Worm (Caenorhabditis elegans): ENCODE data around the gene pbo-5.

pbo-5 gene

ce11 chrV:20879069-20879667, 36.1 kb upstream of the pbo-5 start, which contains the start of gene unc-80:
unc-80 (plus strand) TSS chrV:20879601.
- TF ChIP-seq fkh-8 (tag; optimal IDR thresholded peaks at IDR 0.05) = peak; percentile 25
- TF ChIP-seq ceh-63 (GFP tag; optimal IDR thresholded peaks at IDR 0.05) = no peak
- TF ChIP-seq snpc-4 (tag; optimal IDR thresholded peaks at IDR 0.05) = peak; percentile 14
- peak; percentile 3 for TF ChIP-seq ztf-4 (tag; optimal IDR thresholded peaks at IDR 0.05)
- TF ChIP-seq unc-62 (GFP tag; optimal IDR thresholded peaks at IDR 0.05) = no peak
- TF ChIP-seq nhr-76 (tag; optimal IDR thresholded peaks at IDR 0.05) = no peak
- peak in 1 of 3 experiments; percentile 23 for TF ChIP-seq dpl-1 (GFP tag; optimal IDR thresholded peaks at IDR 0.05)
- TF ChIP-seq egl-27 (tag; optimal IDR thresholded peaks at IDR 0.05) = no peak
- TF ChIP-seq grh-1 (GFP tag; IDR thresholded peaks at IDR 0.05) = no peak
- TF ChIP-seq zip-4 (GFP tag; optimal IDR thresholded peaks at IDR 0.05) = no peak
- no peak for TF ChIP-seq vab-15 (tag; optimal IDR thresholded peaks at IDR 0.05)
- TF ChIP-seq ceh-8 (GFP tag; optimal IDR thresholded peaks at IDR 0.05) = no peak
- peak; percentile 37 for TF ChIP-seq aly-2 (tag; optimal IDR thresholded peaks at IDR 0.05)
- no peak for TF ChIP-seq unc-30 (tag; optimal IDR thresholded peaks at IDR 0.05)
- TF ChIP-seq tbx-2 (tag; optimal IDR thresholded peaks at IDR 0.05) = peak; percentile 56
- TF ChIP-seq lin-35 (GFP tag; optimal IDR thresholded peaks at IDR 0.05) = peak in 1 of 2 experiments; percentile 32
- TF ChIP-seq C34B4.2 (tag; optimal IDR thresholded peaks at IDR 0.05) = no peak
- no peak for TF ChIP-seq nhr-11 (tag; optimal IDR thresholded peaks at IDR 0.05)
- peak; percentile 57 for TF ChIP-seq nhr-71 (tag; optimal IDR thresholded peaks at IDR 0.05)
- no peak for TF ChIP-seq nhr-84 (tag; optimal IDR thresholded peaks at IDR 0.05)
- TF ChIP-seq xbp-1 (tag; optimal IDR thresholded peaks at IDR 0.05) = peak; percentile 17
- TF ChIP-seq ceh-90 (tag; optimal IDR thresholded peaks at IDR 0.05) = no peak
- TF ChIP-seq pqm-1 (tag; optimal IDR thresholded peaks at IDR 0.05) = no peak
- no peak for TF ChIP-seq mef-2 (tag; optimal IDR thresholded peaks at IDR 0.05)
- no peak for TF ChIP-seq lin-39 (tag; optimal IDR thresholded peaks at IDR 0.05)
- TF ChIP-seq nhr-77 (tag; optimal IDR thresholded peaks at IDR 0.05) = no peak
- TF ChIP-seq lir-3 (tag; optimal IDR thresholded peaks at IDR 0.05; ENCODE audit: poor library complexity) = no peak
- no peak for TF ChIP-seq jun-1 (tag; optimal IDR thresholded peaks at IDR 0.05)
- TF ChIP-seq hlh-17 (GFP tag; optimal IDR thresholded peaks at IDR 0.05; ENCODE audit: borderline replicate concordance) = no peak
- TF ChIP-seq pag-3 (tag; optimal IDR thresholded peaks at IDR 0.05; ENCODE audit: borderline replicate concordance, insufficient read depth) = no peak
- TF ChIP-seq lin-13 (GFP tag; optimal IDR thresholded peaks at IDR 0.05) = no peak
- TF ChIP-seq mdl-1 (tag; optimal IDR thresholded peaks at IDR 0.05) = no peak
- TF ChIP-seq nhr-85 (tag) = no peak
- no peak for TF ChIP-seq sup-37 (GFP tag; optimal IDR thresholded peaks at IDR 0.05)
- TF ChIP-seq F16B12.6 (tag; optimal IDR thresholded peaks at IDR 0.05) = no peak
- TF ChIP-seq lin-14 (GFP tag; optimal IDR thresholded peaks at IDR 0.05) = peak; percentile 91
- no peak for TF ChIP-seq C16A3.4 (tag; optimal IDR thresholded peaks at IDR 0.05)
- no peak for TF ChIP-seq elt-3 (tag; optimal IDR thresholded peaks at IDR 0.05)
- TF ChIP-seq mep-1 (tag; optimal IDR thresholded peaks at IDR 0.05) = peak; percentile 30
- no peak for TF ChIP-seq pax-3 (tag; optimal IDR thresholded peaks at IDR 0.05)
- TF ChIP-seq hlh-4 (tag; optimal IDR thresholded peaks at IDR 0.05) = no peak
- TF ChIP-seq fos-1 (tag; optimal IDR thresholded peaks at IDR 0.05) = no peak
- peak; percentile 30 for TF ChIP-seq rnt-1 (tag; optimal IDR thresholded peaks at IDR 0.05)
- no peak for TF ChIP-seq nhr-20 (tag; optimal IDR thresholded peaks at IDR 0.05)
- TF ChIP-seq nhr-90 (tag; optimal IDR thresholded peaks at IDR 0.05; ENCODE audit: poor library complexity) = no peak
- TF ChIP-seq hpl-2 (GFP tag; optimal IDR thresholded peaks at IDR 0.05) = no peak
- peak; percentile 19 for TF ChIP-seq unc-130 (tag; optimal IDR thresholded peaks at IDR 0.05)
- TF ChIP-seq efl-3 (GFP tag; optimal IDR thresholded peaks at IDR 0.05) = no peak
- no peak for TF ChIP-seq egl-13 (tag; optimal IDR thresholded peaks at IDR 0.05)
- TF ChIP-seq ces-1 (GFP tag; optimal IDR thresholded peaks at IDR 0.05) = no peak
- no peak for TF ChIP-seq ets-5 (GFP tag; IDR thresholded peaks at IDR 0.05)
- TF ChIP-seq dsc-1 (tag; optimal IDR thresholded peaks at IDR 0.05) = peak; percentile 37
